Fruit fly (Drosophila melanogaster) whole organism, wandering third instar larva: ENCODE data around the gene CG31697.

Experiments used
- Dif ChIP-seq: fragments of 200-275, 200-300 bp; sonication (Bioruptor generic); optimal IDR thresholded peaks from 2 replicates; lab custom pipeline; 2018; ENCODE audit warnings: missing biosample characterization, missing genetic modification characterization; ENCODE audit not compliant: partially characterized antibody
- OdsH ChIP-seq: fragments of 200-800 bp; sonication (Bioruptor generic); optimal IDR thresholded peaks from 2 replicates; lab custom pipeline; 2016; ENCODE audit warnings: missing biosample characterization, mild to moderate bottlenecking, missing genetic modification characterization
- sage ChIP-seq: fragments of 200-800 bp; sonication (Bioruptor generic); optimal IDR thresholded peaks from 2 replicates; lab custom pipeline; 2016; ENCODE audit warnings: missing biosample characterization, mild to moderate bottlenecking, missing genetic modification characterization

DNA sequence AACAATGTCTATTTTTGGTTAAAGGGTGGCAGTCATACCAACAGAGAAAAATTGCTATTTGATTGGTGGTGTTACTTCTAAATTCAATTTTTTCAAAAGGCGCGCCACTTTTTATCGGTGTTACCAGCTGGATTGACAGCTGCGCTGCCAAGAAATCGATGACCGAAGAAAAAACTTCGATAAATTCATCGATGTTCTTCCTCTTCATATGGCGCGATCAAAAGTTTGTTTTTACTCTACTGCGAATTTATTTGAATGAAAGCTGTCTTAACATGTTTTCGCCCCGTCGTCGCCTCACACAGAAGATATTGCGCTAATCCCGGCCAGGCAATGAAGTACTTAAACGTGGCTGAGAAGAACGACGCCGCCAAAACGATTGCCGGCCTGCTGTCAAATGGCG, 37.3 kb upstream of the CG31697 start, which contains the start of gene Top3alpha:
- no peak for TF ChIP-seq Dif
- no peak for TF ChIP-seq sage (GFP tag; lab: Kevin White, UChicago)
- no peak for TF ChIP-seq OdsH (GFP tag; lab: Kevin White, UChicago)
